Worm (Caenorhabditis elegans) whole organism, early embryonic: ENCODE results near the gene nlp-32.

ENCODE experiments used
- F13C5.2 ChIP-seq: sonication (generic microtip); optimal IDR thresholded peaks from 2 replicates; lab custom pipeline; 2017; ENCODE audit warnings: mild to moderate bottlenecking, missing genetic modification characterization, inconsistent platforms, missing compliant biosample characterization
- ama-1 ChIP-seq: fragments of 150-350 bp; optimal IDR thresholded peaks from 2 replicates; lab custom pipeline; 2014
- flt-1 ChIP-seq: fragments of 200-800 bp; sonication (Bioruptor generic); IDR thresholded peaks from 2 replicates; pipeline ENCODE4 v1.3.6; 2022; ENCODE audit warnings: missing genetic modification characterization, missing compliant biosample characterization
- pes-1 ChIP-seq: fragments of 200-800 bp; sonication (Bioruptor generic); IDR thresholded peaks from 2 replicates; pipeline ENCODE4 v1.3.6; 2022; ENCODE audit warnings: missing genetic modification reagents, missing genetic modification characterization, missing compliant biosample characterization

DNA sequence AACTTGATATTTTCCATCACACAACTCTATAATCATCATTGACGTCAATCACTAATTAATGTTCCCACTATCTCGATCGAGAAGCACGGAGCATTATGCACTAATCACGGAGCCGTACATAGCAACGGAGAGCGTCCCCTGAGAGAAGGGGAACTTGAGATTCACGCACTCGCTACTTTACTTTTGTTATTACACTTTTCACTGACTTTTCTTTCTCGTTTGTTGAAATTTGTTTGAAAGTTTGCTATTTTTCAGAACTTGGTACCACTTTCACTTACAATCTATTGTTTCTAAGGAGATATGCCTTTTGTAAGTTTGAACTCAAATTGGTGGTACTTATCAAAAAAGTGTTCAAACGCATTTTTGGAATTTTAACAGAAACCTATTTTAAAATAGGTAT is 42.2 kb downstream of the nlp-32 start, which contains the start of gene Y55B1BR.8:
- TF ChIP-seq F13C5.2 (tag; lab: Kevin White, UChicago) (no peak), flt-1 (no peak), ama-1 (lab: Kevin White, UChicago) (no peak), pes-1 (GFP tag; lab: Robert Waterston, UW) (no peak)
